Worm (Caenorhabditis elegans) whole organism, L3 larva: Measurements from ENCODE around the gene F07E5.8.

Experiments used
- ama-1 ChIP-seq: fragments of 150-350 bp; optimal IDR thresholded peaks from 2 replicates; lab custom pipeline; 2018
- ceh-9 ChIP-seq: sonication (generic microtip); optimal IDR thresholded peaks from 2 replicates; lab custom pipeline; 2018; ENCODE audit warnings: missing biosample characterization, missing genetic modification characterization
- eor-1 ChIP-seq, 2 experiments: fragments of 150-350 bp; optimal IDR thresholded peaks; 2 replicates each; lab custom pipeline; 2014 to 2018; ENCODE audit warnings: missing biosample characterization in 2 of 2, missing genetic modification characterization in 2 of 2
- lin-15B ChIP-seq: fragments of 150-350 bp; optimal IDR thresholded peaks from 2 replicates; lab custom pipeline; 2014; ENCODE audit warnings: missing biosample characterization, missing genetic modification characterization
- nhr-237 ChIP-seq: fragments of 150-350 bp; optimal IDR thresholded peaks from 2 replicates; lab custom pipeline; 2014; ENCODE audit warnings: missing biosample characterization, missing genetic modification characterization
- nhr-28 ChIP-seq: fragments of 150-350 bp; optimal IDR thresholded peaks from 2 replicates; lab custom pipeline; 2014; ENCODE audit warnings: missing biosample characterization, missing genetic modification characterization
- nhr-77 ChIP-seq: fragments of 150-350 bp; optimal IDR thresholded peaks from 2 replicates; lab custom pipeline; 2014; ENCODE audit warnings: missing biosample characterization, missing genetic modification characterization
- unc-39 ChIP-seq: sonication (generic microtip); optimal IDR thresholded peaks from 4 replicates; lab custom pipeline; 2017; ENCODE audit warnings: missing biosample characterization, missing genetic modification characterization
- ztf-11 ChIP-seq: fragments of 150-350 bp; optimal IDR thresholded peaks from 2 replicates; lab custom pipeline; 2014; ENCODE audit warnings: missing biosample characterization, missing genetic modification characterization
- ztf-4 ChIP-seq: fragments of 150-350 bp; optimal IDR thresholded peaks from 2 replicates; lab custom pipeline; 2014; ENCODE audit warnings: missing biosample characterization, missing genetic modification characterization

DNA sequence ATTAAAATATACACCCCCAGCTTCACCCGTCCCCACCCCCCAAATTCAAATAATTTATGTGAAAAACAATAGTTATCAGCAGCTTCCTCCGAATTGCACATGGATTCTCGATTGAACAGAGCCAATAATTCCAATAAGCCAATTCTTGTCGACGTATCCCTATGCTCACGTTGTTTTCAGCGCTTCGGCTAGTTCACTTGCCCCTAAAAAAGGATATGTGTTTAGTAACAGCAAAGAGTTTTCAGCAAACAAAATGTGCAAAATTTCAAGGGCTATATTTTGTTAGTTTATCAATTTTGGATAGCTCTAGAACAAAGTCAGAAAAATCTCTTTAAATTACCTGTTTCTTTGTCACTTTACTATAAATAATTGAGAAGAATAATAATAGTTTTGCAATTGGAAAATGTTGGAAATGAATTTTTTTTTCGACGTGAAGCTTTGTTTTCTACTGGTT is 8.3 kb upstream of the F07E5.8 start, which contains the start of the genes T16A1.5 and fbxc-49:
- TF ChIP-seq lin-15B (no peak), nhr-237 (tag; lab: Kevin White, UChicago) (no peak), ama-1 (lab: Kevin White, UChicago) (no peak), ceh-9 (tag; lab: Kevin White, UChicago) (no peak), unc-39 (no peak), ztf-4 (tag; lab: Kevin White, UChicago) (no peak), nhr-77 (tag; lab: Kevin White, UChicago) (no peak), nhr-28 (tag; lab: Kevin White, UChicago) (no peak), eor-1 (tag; optimal IDR thresholded peaks at IDR 0.05; lab: Kevin White, UChicago) (no peak), ztf-11 (no peak)
